Fruit fly (Drosophila melanogaster) whole organism, embryonic: ENCODE data around the gene CG32984.
A peak's percentile ranks its signal among the peaks of the same experiment; 100 is the strongest.

Source experiments
- ATbp ChIP-seq: fragments of 200-800 bp; sonication (Bioruptor generic); optimal IDR thresholded peaks from 2 replicates; lab custom pipeline; 2017; ENCODE audit warnings: missing biosample characterization, mild to moderate bottlenecking, missing genetic modification characterization, missing genetic modification reagents
- Aef1 ChIP-seq: fragments of 200-800 bp; sonication (Bioruptor generic); IDR thresholded peaks from 3 replicates; pipeline ENCODE4 v1.3.6; 2022; ENCODE audit warnings: missing biosample characterization, missing genetic modification characterization
- BEAF-32 ChIP-seq: fragments of 200-800 bp; sonication (Bioruptor generic); optimal IDR thresholded peaks from 3 replicates; lab custom pipeline; 2017; ENCODE audit warnings: missing biosample characterization, missing genetic modification characterization, mild to moderate bottlenecking, moderate library complexity, missing genetic modification reagents
- CG10565 ChIP-seq: fragments of 200-800 bp; sonication (Bioruptor generic); optimal IDR thresholded peaks from 3 replicates; lab custom pipeline; 2016; ENCODE audit warnings: missing biosample characterization, mild to moderate bottlenecking, missing genetic modification characterization
- CG10979 ChIP-seq: fragments of 200-800 bp; sonication (Bioruptor generic); optimal IDR thresholded peaks from 2 replicates; lab custom pipeline; 2018; ENCODE audit warnings: missing biosample characterization, mild to moderate bottlenecking, missing genetic modification characterization, moderate library complexity
- CG11696 ChIP-seq: fragments of 200-800 bp; sonication (Bioruptor generic); IDR thresholded peaks from 2 replicates; pipeline ENCODE4 v1.3.6; 2022; ENCODE audit warnings: missing biosample characterization, missing genetic modification characterization
- CG12942 ChIP-seq: fragments of 200-800 bp; sonication (Bioruptor generic); optimal IDR thresholded peaks from 3 replicates; lab custom pipeline; 2016; ENCODE audit warnings: missing biosample characterization, missing genetic modification characterization
- CG17612 ChIP-seq: fragments of 200-800 bp; sonication (Bioruptor generic); IDR thresholded peaks from 2 replicates; pipeline ENCODE4 v1.3.6; 2022; ENCODE audit warnings: missing biosample characterization, missing genetic modification characterization
- CG1832 ChIP-seq: fragments of 200-800 bp; sonication (Bioruptor generic); optimal IDR thresholded peaks from 2 replicates; lab custom pipeline; 2017; ENCODE audit warnings: missing biosample characterization, mild to moderate bottlenecking, missing genetic modification characterization, inconsistent platforms
- CG18764 ChIP-seq: fragments of 200-800 bp; sonication (Bioruptor generic); optimal IDR thresholded peaks from 3 replicates; lab custom pipeline; 2016; ENCODE audit warnings: missing biosample characterization, missing genetic modification characterization
- CG34422 ChIP-seq: fragments of 200-800 bp; sonication (Bioruptor generic); IDR thresholded peaks from 3 replicates; pipeline ENCODE4 v1.3.6; 2022; ENCODE audit warnings: missing biosample characterization, missing genetic modification characterization
- CG3995 ChIP-seq: fragments of 200-800 bp; sonication (Bioruptor generic); optimal IDR thresholded peaks from 3 replicates; lab custom pipeline; 2016; ENCODE audit warnings: missing biosample characterization, missing genetic modification characterization
- CG43689 ChIP-seq: fragments of 200-800 bp; sonication (Bioruptor generic); IDR thresholded peaks from 2 replicates; pipeline ENCODE4 v1.3.6; 2022; ENCODE audit warnings: missing biosample characterization, missing genetic modification characterization
- CG6175 ChIP-seq: fragments of 200-800 bp; sonication (Bioruptor generic); IDR thresholded peaks from 3 replicates; pipeline ENCODE4 v1.3.6; 2022; ENCODE audit warnings: missing biosample characterization, missing genetic modification characterization
- CG7372 ChIP-seq: fragments of 200-800 bp; sonication (Bioruptor generic); IDR thresholded peaks from 2 replicates; pipeline ENCODE4 v1.3.6; 2022; ENCODE audit warnings: missing biosample characterization, missing genetic modification characterization
- CG7987 ChIP-seq: fragments of 200-800 bp; sonication (Bioruptor generic); optimal IDR thresholded peaks from 2 replicates; lab custom pipeline; 2018; ENCODE audit warnings: missing biosample characterization, mild to moderate bottlenecking, missing genetic modification characterization, moderate library complexity
- CrebB ChIP-seq: fragments of 200-800 bp; sonication (Bioruptor generic); optimal IDR thresholded peaks from 3 replicates; lab custom pipeline; 2018; ENCODE audit warnings: missing biosample characterization, mild to moderate bottlenecking, missing genetic modification characterization
- Dp ChIP-seq: fragments of 200-800 bp; sonication (Bioruptor generic); optimal IDR thresholded peaks from 2 replicates; lab custom pipeline; 2018; ENCODE audit warnings: missing biosample characterization, mild to moderate bottlenecking, missing genetic modification characterization, moderate library complexity
- E2f1 ChIP-seq: fragments of 200-800 bp; sonication (Bioruptor generic); IDR thresholded peaks from 2 replicates; pipeline ENCODE4 v1.3.6; 2022; ENCODE audit warnings: missing biosample characterization, missing genetic modification characterization
- Eip74EF ChIP-seq, 2 experiments: fragments of 200-800 bp in 1 of 2; fragments of >200 bp in 1 of 2; sonication (Bioruptor generic) in 1 of 2; optimal IDR thresholded peaks; 2 replicates each; lab custom pipeline; 2017 to 2019; ENCODE audit warnings: missing biosample characterization in 2 of 2, missing genetic modification characterization in 2 of 2, mild to moderate bottlenecking in 1 of 2, moderate library complexity in 1 of 2
- H2.0 ChIP-seq: fragments of 200-800 bp; sonication (Bioruptor generic); IDR thresholded peaks from 2 replicates; pipeline ENCODE4 v1.3.6; 2022; ENCODE audit warnings: missing biosample characterization, missing genetic modification characterization
- Hand ChIP-seq: fragments of 200-800 bp; sonication (Bioruptor generic); optimal IDR thresholded peaks from 2 replicates; lab custom pipeline; 2017; ENCODE audit warnings: mild to moderate bottlenecking, missing biosample characterization, missing genetic modification reagents, missing genetic modification characterization
- Hr3 ChIP-seq: fragments of 200-800 bp; sonication (Bioruptor generic); optimal IDR thresholded peaks from 3 replicates; lab custom pipeline; 2016; ENCODE audit warnings: missing biosample characterization, missing genetic modification characterization
- Max ChIP-seq: fragments of 200-800 bp; sonication (Bioruptor generic); optimal IDR thresholded peaks from 2 replicates; lab custom pipeline; 2016; ENCODE audit warnings: missing biosample characterization, mild to moderate bottlenecking, missing genetic modification characterization
- NFAT ChIP-seq: fragments of 200-800 bp; sonication (Bioruptor generic); IDR thresholded peaks from 2 replicates; pipeline ENCODE4 v1.3.6; 2022; ENCODE audit warnings: missing biosample characterization, missing genetic modification characterization
- Nf-YB ChIP-seq: fragments of 200-800 bp; sonication (Bioruptor generic); optimal IDR thresholded peaks from 3 replicates; lab custom pipeline; 2019; ENCODE audit warnings: missing biosample characterization, mild to moderate bottlenecking, missing genetic modification characterization, moderate library complexity
- Rfx ChIP-seq: fragments of 200-800 bp; sonication (Bioruptor generic); IDR thresholded peaks from 2 replicates; pipeline ENCODE4 v1.3.6; 2022; ENCODE audit warnings: missing biosample characterization, missing genetic modification characterization
- Usf ChIP-seq: fragments of 200-800 bp; sonication (Bioruptor generic); optimal IDR thresholded peaks from 2 replicates; lab custom pipeline; 2017; ENCODE audit warnings: missing genotype, missing biosample characterization, missing genetic modification characterization
- Xrp1 ChIP-seq: fragments of 200-800 bp; sonication (Bioruptor generic); IDR thresholded peaks from 2 replicates; pipeline ENCODE4 v1.3.6; 2022; ENCODE audit warnings: missing biosample characterization, missing genetic modification characterization
- abd-A ChIP-seq: fragments of 200-800 bp; sonication (Bioruptor generic); optimal IDR thresholded peaks from 3 replicates; lab custom pipeline; 2019; ENCODE audit warnings: missing biosample characterization, mild to moderate bottlenecking, missing genetic modification characterization, moderate library complexity
- ac ChIP-seq: fragments of 200-800 bp; sonication (Bioruptor generic); optimal IDR thresholded peaks from 3 replicates; lab custom pipeline; 2017; ENCODE audit warnings: missing biosample characterization, mild to moderate bottlenecking, missing genetic modification characterization
- btn ChIP-seq: fragments of 200-800 bp; sonication (Bioruptor generic); optimal IDR thresholded peaks from 2 replicates; lab custom pipeline; 2016; ENCODE audit warnings: missing biosample characterization, missing genetic modification characterization
- danr ChIP-seq: fragments of 200-800 bp; sonication (Bioruptor generic); IDR thresholded peaks from 2 replicates; pipeline ENCODE4 v1.3.6; 2022; ENCODE audit warnings: missing biosample characterization, missing genetic modification characterization
- disco-r ChIP-seq: fragments of 200-800 bp; sonication (Bioruptor generic); optimal IDR thresholded peaks from 2 replicates; lab custom pipeline; 2016; ENCODE audit warnings: missing biosample characterization, missing genetic modification characterization
- dm ChIP-seq: fragments of 200-800 bp; sonication (Bioruptor generic); optimal IDR thresholded peaks from 3 replicates; lab custom pipeline; 2016; ENCODE audit warnings: missing biosample characterization, missing genetic modification characterization
- exex ChIP-seq: fragments of 200-800 bp; sonication (Bioruptor generic); optimal IDR thresholded peaks from 4 replicates; lab custom pipeline; 2018; ENCODE audit warnings: missing biosample characterization, mild to moderate bottlenecking, missing genetic modification characterization, moderate library complexity
- eyg ChIP-seq: fragments of 200-800 bp; sonication (Bioruptor generic); optimal IDR thresholded peaks from 3 replicates; lab custom pipeline; 2016; ENCODE audit warnings: missing biosample characterization, missing genetic modification characterization
- fu2 ChIP-seq: fragments of 200-800 bp; sonication (Bioruptor generic); optimal IDR thresholded peaks from 2 replicates; lab custom pipeline; 2016; ENCODE audit warnings: missing biosample characterization, missing genetic modification characterization
- gfzf ChIP-seq: fragments of 200-800 bp; sonication (Bioruptor generic); optimal IDR thresholded peaks from 2 replicates; lab custom pipeline; 2016; ENCODE audit warnings: missing biosample characterization, mild to moderate bottlenecking, missing genetic modification characterization, moderate library complexity
- hb ChIP-seq: fragments of 200-800 bp; sonication (Bioruptor generic); IDR thresholded peaks from 3 replicates; pipeline ENCODE4 v1.3.6; 2022; ENCODE audit warnings: missing biosample characterization, missing genetic modification characterization; ENCODE audit not compliant: partially characterized antibody
- mam ChIP-seq: fragments of 200-800 bp; sonication (Bioruptor generic); optimal IDR thresholded peaks from 3 replicates; lab custom pipeline; 2016; ENCODE audit warnings: missing biosample characterization, missing genetic modification characterization
- oc ChIP-seq: fragments of 200-800 bp; sonication (Bioruptor generic); optimal IDR thresholded peaks from 2 replicates; lab custom pipeline; 2018; ENCODE audit warnings: missing biosample characterization, mild to moderate bottlenecking, missing genetic modification characterization, moderate library complexity
- pum ChIP-seq: fragments of 200-800 bp; sonication (Bioruptor generic); optimal IDR thresholded peaks from 2 replicates; lab custom pipeline; 2016; ENCODE audit warnings: missing biosample characterization, missing genetic modification characterization
- schlank ChIP-seq: fragments of 200-800 bp; sonication (Bioruptor generic); optimal IDR thresholded peaks from 2 replicates; lab custom pipeline; 2018; ENCODE audit warnings: missing biosample characterization, mild to moderate bottlenecking, missing genetic modification characterization
- sens-2 ChIP-seq: fragments of 200-800 bp; sonication (Bioruptor generic); IDR thresholded peaks from 2 replicates; pipeline ENCODE4 v1.3.6; 2022; ENCODE audit warnings: missing biosample characterization, missing genetic modification characterization
- ssp ChIP-seq: fragments of 200-800 bp; sonication (Bioruptor generic); IDR thresholded peaks from 2 replicates; pipeline ENCODE4 v1.3.6; 2022; ENCODE audit warnings: missing biosample characterization, missing genetic modification characterization
- tio ChIP-seq: fragments of 200-800 bp; sonication (Bioruptor generic); optimal IDR thresholded peaks from 2 replicates; lab custom pipeline; 2017; ENCODE audit warnings: missing biosample characterization, missing genetic modification characterization, inconsistent platforms
- ttk ChIP-seq: fragments of 200-800 bp; sonication (Bioruptor generic); IDR thresholded peaks from 2 replicates; pipeline ENCODE4 v2.1.2; 2022; ENCODE audit warnings: missing biosample characterization, missing genetic modification characterization
- twi ChIP-seq: fragments of 200-800 bp; optimal IDR thresholded peaks from 2 replicates; lab custom pipeline; 2019; ENCODE audit warnings: missing biosample characterization, mild to moderate bottlenecking, missing genetic modification characterization, moderate library complexity
- vvl ChIP-seq: fragments of 200-800 bp; sonication (Bioruptor generic); IDR thresholded peaks from 2 replicates; pipeline ENCODE4 v1.3.6; 2022; ENCODE audit warnings: missing biosample characterization, missing genetic modification characterization
- wek ChIP-seq: fragments of 200-800 bp; sonication (Bioruptor generic); optimal IDR thresholded peaks from 3 replicates; lab custom pipeline; 2018; ENCODE audit warnings: missing biosample characterization, mild to moderate bottlenecking, missing genetic modification characterization, moderate library complexity

The CG32984 gene

dm6 chr2L:8997285-8997684 lies 32.5 kb downstream of the CG32984 start, which contains the start of the genes alien and CG18661 (continued):
- no peak for TF ChIP-seq Hand
- peak; percentile 55; the same call in 1 of the 2 replicates for TF ChIP-seq CG43689
- peak; percentile 78 for TF ChIP-seq eyg (GFP tag; lab: Kevin White, UChicago)
- TF ChIP-seq abd-A = no peak
- TF ChIP-seq ac = no peak
- TF ChIP-seq schlank (tag; lab: Kevin White, UChicago) = peak; percentile 66
- TF ChIP-seq dm (GFP tag; lab: Kevin White, UChicago) = peak; percentile 88
- TF ChIP-seq disco-r = peak; percentile 44
- TF ChIP-seq twi (tag; lab: Kevin White, UChicago) = peak; percentile 34
- TF ChIP-seq E2f1 = peak; percentile 84
- TF ChIP-seq gfzf = peak; percentile 88
- peak; percentile 54 for TF ChIP-seq CG7987 (GFP tag; lab: Kevin White, UChicago)
- peak; percentile 12 for TF ChIP-seq Nf-YB
- peak; percentile 92 for TF ChIP-seq sens-2 (GFP tag; lab: Robert Waterston, UW)
- peak; percentile 45 for TF ChIP-seq CG17612 (GFP tag; lab: Robert Waterston, UW)
- peak; percentile 96 for TF ChIP-seq CG7372 (GFP tag; lab: Robert Waterston, UW)
- TF ChIP-seq Usf (GFP tag; lab: Kevin White, UChicago) = peak; percentile 68
- peak; percentile 44 for TF ChIP-seq oc
- peak; percentile 36 for TF ChIP-seq tio
- peak; percentile 73 for TF ChIP-seq BEAF-32 (GFP tag; lab: Kevin White, UChicago)
- peak; percentile 98 for TF ChIP-seq CG3995 (GFP tag; lab: Kevin White, UChicago)
- TF ChIP-seq btn (GFP tag; lab: Kevin White, UChicago) = peak; percentile 29
- TF ChIP-seq vvl (GFP tag; lab: Robert Waterston, UW) = peak; percentile 92
- peak; percentile 92 for TF ChIP-seq NFAT (GFP tag; lab: Robert Waterston, UW)
- no peak for TF ChIP-seq wek (GFP tag; lab: Kevin White, UChicago)
- peak; percentile 91 for TF ChIP-seq danr (GFP tag; lab: Robert Waterston, UW)
- TF ChIP-seq CG10565 (GFP tag; lab: Kevin White, UChicago) = no peak
- peak; percentile 45 for TF ChIP-seq Max (GFP tag; lab: Kevin White, UChicago)
- peak; percentile 50; the same call in 1 of the 2 replicates for TF ChIP-seq CG11696 (GFP tag; lab: Robert Waterston, UW)
- peak; percentile 80 for TF ChIP-seq CG12942 (GFP tag; lab: Kevin White, UChicago)
- TF ChIP-seq CrebB (tag; lab: Kevin White, UChicago) = peak; percentile 3
- TF ChIP-seq CG18764 (GFP tag; lab: Kevin White, UChicago) = peak; percentile 48
- peak; percentile 32 for TF ChIP-seq exex (tag; lab: Kevin White, UChicago)
- TF ChIP-seq pum = peak; percentile 95
- TF ChIP-seq Rfx = peak; percentile 96
- TF ChIP-seq CG6175 (GFP tag; lab: Robert Waterston, UW) = peak; percentile 80; the same call in 2 of the 3 replicates
- TF ChIP-seq mam (GFP tag; lab: Kevin White, UChicago) = peak; percentile 98
- TF ChIP-seq fu2 (GFP tag; lab: Kevin White, UChicago) = peak; percentile 86
- TF ChIP-seq ssp (GFP tag; lab: Robert Waterston, UW) = peak; percentile 81
- no peak for TF ChIP-seq CG1832 (GFP tag; lab: Kevin White, UChicago)
- TF ChIP-seq Aef1 (GFP tag; lab: Robert Waterston, UW) = peak; percentile 98
- TF ChIP-seq ttk (GFP tag; lab: Robert Waterston, UW) = peak; percentile 88
- no peak for TF ChIP-seq hb (GFP tag; lab: Robert Waterston, UW)
- peak; percentile 93; the same call in 2 of the 3 replicates for TF ChIP-seq CG34422 (GFP tag; lab: Robert Waterston, UW)
- peak; percentile 64 for TF ChIP-seq Hr3 (GFP tag; lab: Kevin White, UChicago)
- TF ChIP-seq CG10979 = peak; percentile 79
- TF ChIP-seq Eip74EF (GFP tag; optimal IDR thresholded peaks at IDR 0.05; lab: Kevin White, UChicago) = no peak
- no peak for TF ChIP-seq ATbp (GFP tag; lab: Kevin White, UChicago)
- peak; percentile 44 for TF ChIP-seq Dp (GFP tag; lab: Kevin White, UChicago)
- peak; percentile 85 for TF ChIP-seq Xrp1 (GFP tag; lab: Robert Waterston, UW)
- peak; percentile 98 for TF ChIP-seq H2.0 (GFP tag; lab: Robert Waterston, UW)
